Worm (Caenorhabditis elegans) whole organism, L3 larva: ENCODE measurements around the gene piki-1.
A peak's percentile ranks its signal among the peaks of the same experiment; 100 is the strongest.

Source experiments
- ZK546.5 ChIP-seq: sonication (generic microtip); optimal IDR thresholded peaks from 2 replicates; lab custom pipeline; 2017; ENCODE audit warnings: missing biosample characterization, missing genetic modification characterization
- ama-1 ChIP-seq: fragments of 150-350 bp; optimal IDR thresholded peaks from 2 replicates; lab custom pipeline; 2018
- ceh-16 ChIP-seq: sonication (generic microtip); optimal IDR thresholded peaks from 2 replicates; lab custom pipeline; 2017; ENCODE audit warnings: missing biosample characterization, missing genetic modification characterization
- ceh-82 ChIP-seq: fragments of 150-350 bp; optimal IDR thresholded peaks from 2 replicates; lab custom pipeline; 2014; ENCODE audit warnings: missing biosample characterization, missing genetic modification characterization
- daf-12 ChIP-seq: fragments of 150-350 bp; optimal IDR thresholded peaks from 2 replicates; lab custom pipeline; 2014; ENCODE audit warnings: missing biosample characterization, missing genetic modification reagents, missing genetic modification characterization
- egl-27 ChIP-seq: sonication (generic microtip); optimal IDR thresholded peaks from 4 replicates; lab custom pipeline; 2017; ENCODE audit warnings: missing biosample characterization, missing genetic modification reagents, missing genetic modification characterization
- egl-5 ChIP-seq: fragments of 150-350 bp; optimal IDR thresholded peaks from 2 replicates; lab custom pipeline; 2017; ENCODE audit warnings: missing biosample characterization, missing genetic modification reagents, missing genetic modification characterization, inconsistent platforms
- elt-1 ChIP-seq: fragments of 150-350 bp; optimal IDR thresholded peaks from 2 replicates; lab custom pipeline; 2014; ENCODE audit warnings: missing biosample characterization, missing genetic modification characterization
- elt-2 ChIP-seq: sonication (generic microtip); optimal IDR thresholded peaks from 2 replicates; lab custom pipeline; 2016; ENCODE audit warnings: missing genetic modification reagents, mild to moderate bottlenecking, missing genetic modification characterization, missing compliant biosample characterization
- eor-1 ChIP-seq, 2 experiments: fragments of 150-350 bp; optimal IDR thresholded peaks; 2 replicates each; lab custom pipeline; 2014 to 2018; ENCODE audit warnings: missing biosample characterization in 2 of 2, missing genetic modification characterization in 2 of 2
- fkh-10 ChIP-seq: sonication (generic microtip); optimal IDR thresholded peaks from 2 replicates; lab custom pipeline; 2017; ENCODE audit warnings: missing biosample characterization, missing genetic modification reagents, missing genetic modification characterization
- fos-1 ChIP-seq: fragments of 150-350 bp; optimal IDR thresholded peaks from 2 replicates; lab custom pipeline; 2014; ENCODE audit warnings: missing biosample characterization, missing genetic modification characterization
- hmg-11 ChIP-seq: sonication (generic microtip); optimal IDR thresholded peaks from 2 replicates; lab custom pipeline; 2016; ENCODE audit warnings: missing genetic modification characterization, missing compliant biosample characterization
- jun-1 ChIP-seq: fragments of 150-350 bp; optimal IDR thresholded peaks from 2 replicates; lab custom pipeline; 2014; ENCODE audit warnings: missing biosample characterization, missing genetic modification reagents, missing genetic modification characterization
- lin-39 ChIP-seq: fragments of 150-350 bp; optimal IDR thresholded peaks from 2 replicates; lab custom pipeline; 2018; ENCODE audit warnings: missing biosample characterization, missing genetic modification reagents, missing genetic modification characterization
- lsy-12 ChIP-seq: sonication (generic microtip); optimal IDR thresholded peaks from 2 replicates; lab custom pipeline; 2016; ENCODE audit warnings: mild to moderate bottlenecking, missing genetic modification characterization, missing compliant biosample characterization
- mdl-1 ChIP-seq: fragments of 150-350 bp; optimal IDR thresholded peaks from 2 replicates; lab custom pipeline; 2014; ENCODE audit warnings: missing biosample characterization, missing genetic modification characterization
- mml-1 ChIP-seq: fragments of 150-350 bp; sonication (generic microtip); optimal IDR thresholded peaks from 3 replicates; lab custom pipeline; 2014; ENCODE audit warnings: missing biosample characterization, missing genetic modification characterization
- nfya-1 ChIP-seq: sonication (generic microtip); optimal IDR thresholded peaks from 2 replicates; lab custom pipeline; 2017; ENCODE audit warnings: missing genetic modification characterization, mild to moderate bottlenecking, missing compliant biosample characterization, antibody characterized with exemption, moderate library complexity; ENCODE audit not compliant: insufficient read depth
- nhr-23 ChIP-seq: fragments of 150-350 bp; optimal IDR thresholded peaks from 2 replicates; lab custom pipeline; 2014; ENCODE audit warnings: missing biosample characterization, missing genetic modification reagents, missing genetic modification characterization
- nhr-25 ChIP-seq: sonication (generic microtip); optimal IDR thresholded peaks from 2 replicates; lab custom pipeline; 2017; ENCODE audit warnings: missing biosample characterization, missing genetic modification characterization
- nhr-28 ChIP-seq: fragments of 150-350 bp; optimal IDR thresholded peaks from 2 replicates; lab custom pipeline; 2014; ENCODE audit warnings: missing biosample characterization, missing genetic modification characterization
- nhr-67 ChIP-seq: fragments of 150-350 bp; optimal IDR thresholded peaks from 2 replicates; lab custom pipeline; 2014; ENCODE audit warnings: missing biosample characterization, missing genetic modification characterization
- nhr-77 ChIP-seq: fragments of 150-350 bp; optimal IDR thresholded peaks from 2 replicates; lab custom pipeline; 2014; ENCODE audit warnings: missing biosample characterization, missing genetic modification characterization
- pha-4 ChIP-seq: fragments of 150-350 bp; optimal IDR thresholded peaks from 2 replicates; lab custom pipeline; 2014; ENCODE audit warnings: missing biosample characterization, missing genetic modification reagents, missing genetic modification characterization
- pqm-1 ChIP-seq: fragments of 150-350 bp; optimal IDR thresholded peaks from 2 replicates; lab custom pipeline; 2017; ENCODE audit warnings: missing biosample characterization, missing genetic modification characterization, inconsistent platforms
- sea-2 ChIP-seq: fragments of 150-350 bp; sonication (generic microtip); optimal IDR thresholded peaks from 4 replicates; lab custom pipeline; 2014; ENCODE audit warnings: missing biosample characterization, missing genetic modification reagents, missing genetic modification characterization
- skn-1 ChIP-seq: fragments of 150-350 bp; optimal IDR thresholded peaks from 2 replicates; lab custom pipeline; 2014; ENCODE audit warnings: missing biosample characterization, missing genetic modification characterization
- snpc-4 ChIP-seq: fragments of 150-350 bp; optimal IDR thresholded peaks from 2 replicates; lab custom pipeline; 2014; ENCODE audit warnings: missing biosample characterization, missing genetic modification characterization
- zag-1 ChIP-seq: fragments of 150-350 bp; optimal IDR thresholded peaks from 2 replicates; lab custom pipeline; 2014; ENCODE audit warnings: missing biosample characterization, missing genetic modification characterization

piki-1 gene

DNA sequence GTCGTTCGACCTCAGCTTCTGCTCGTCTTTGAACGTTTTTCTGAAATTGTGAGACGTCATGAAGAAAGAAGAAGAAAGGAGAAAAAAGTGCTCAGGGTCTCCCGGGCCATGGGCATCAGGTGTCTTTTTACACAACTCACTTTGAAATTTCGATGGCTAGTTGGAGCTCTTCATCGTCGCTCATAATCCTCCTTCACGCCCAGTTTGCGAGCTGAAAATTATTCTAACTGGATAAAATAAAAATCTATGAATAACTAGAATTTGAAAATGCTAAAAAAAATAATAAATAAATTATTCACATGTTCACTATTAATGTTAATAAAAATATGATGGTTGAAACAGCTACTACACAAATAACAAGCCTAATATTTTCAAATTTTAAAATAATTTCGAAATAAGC, at the start of gene piki-1:
Gene piki-1, minus strand, starts transcription at position 218 of the 400 bp plus-strand sequence.
- TF ChIP-seq nhr-28 (tag; lab: Kevin White, UChicago) (no peak), elt-1 (tag; lab: Kevin White, UChicago) (no peak), mdl-1 (tag; lab: Kevin White, UChicago) (no peak), daf-12 (no peak), fos-1 (no peak)

DNA sequence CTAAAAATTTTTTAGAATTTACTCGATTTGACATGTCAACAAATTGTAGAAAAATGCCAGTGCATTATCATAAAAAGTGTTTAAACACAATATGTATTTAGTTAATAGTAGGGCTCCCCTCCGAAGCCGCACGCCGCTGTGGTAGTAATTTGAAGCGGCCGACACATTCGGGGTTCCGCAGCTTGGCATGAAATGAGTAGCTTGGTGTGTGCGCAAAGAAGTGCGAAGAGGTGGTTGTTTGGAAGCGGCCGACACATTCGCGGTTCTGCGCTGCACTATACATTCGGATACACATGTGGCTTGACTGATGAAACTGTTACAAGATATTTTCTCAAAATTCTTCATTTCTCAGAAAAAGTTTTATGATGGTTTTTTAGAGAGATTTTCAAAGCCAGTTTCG, 39.4 kb upstream of the piki-1 start:
- TF ChIP-seq nhr-23 (tag; lab: Kevin White, UChicago) (no peak), daf-12 (no peak), lsy-12 (peak; percentile 18), snpc-4 (tag; lab: Kevin White, UChicago) (peak; percentile 76)

- TF ChIP-seq skn-1 (tag; lab: Kevin White, UChicago): no peak
- peak; percentile 93 for TF ChIP-seq nhr-25 (tag; lab: Kevin White, UChicago)
Measured at ce11 chrX:15283740-15284139, 37.5 kb upstream of the piki-1 start, which contains the start of gene jud-4. Gene jud-4, plus strand, starts transcription at chrX:15284115.

DNA sequence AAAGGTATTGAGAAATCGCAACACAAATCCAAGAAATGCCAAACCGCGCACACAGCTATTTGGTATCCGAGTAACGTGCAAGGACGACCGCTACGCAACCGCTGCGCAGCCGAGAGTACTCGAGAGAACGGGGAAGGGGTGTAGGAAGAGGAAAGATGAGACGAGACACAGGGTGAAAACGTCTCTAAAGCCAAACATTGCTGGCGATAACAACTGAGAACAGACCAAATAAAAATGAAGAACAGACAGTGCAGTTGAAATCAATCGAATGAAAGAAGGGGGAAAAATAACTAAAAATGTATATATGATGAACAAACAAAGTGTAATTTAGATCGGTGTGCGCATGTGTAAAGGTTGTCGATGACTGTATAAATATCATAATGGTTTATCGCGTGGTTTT, 35.0 kb upstream of the piki-1 start:
- TF ChIP-seq nhr-23 (tag; lab: Kevin White, UChicago) (peak; percentile 63), nhr-25 (tag; lab: Kevin White, UChicago) (peak; percentile 60), daf-12 (no peak), elt-2 (tag; lab: Kevin White, UChicago) (peak; percentile 33), skn-1 (tag; lab: Kevin White, UChicago) (no peak), eor-1 (tag; optimal IDR thresholded peaks at IDR 0.05; lab: Kevin White, UChicago) (no peak), ama-1 (no peak), egl-27 (peak; percentile 4), nfya-1 (tag; lab: Kevin White, UChicago) (peak; percentile 45), egl-5 (tag; lab: Kevin White, UChicago) (peak; percentile 24), hmg-11 (tag; lab: Kevin White, UChicago) (peak; percentile 30), ZK546.5 (tag; lab: Kevin White, UChicago) (no peak), lin-39 (tag; lab: Kevin White, UChicago) (peak; percentile 88), pqm-1 (peak; percentile 23), pha-4 (peak; percentile 79)

DNA sequence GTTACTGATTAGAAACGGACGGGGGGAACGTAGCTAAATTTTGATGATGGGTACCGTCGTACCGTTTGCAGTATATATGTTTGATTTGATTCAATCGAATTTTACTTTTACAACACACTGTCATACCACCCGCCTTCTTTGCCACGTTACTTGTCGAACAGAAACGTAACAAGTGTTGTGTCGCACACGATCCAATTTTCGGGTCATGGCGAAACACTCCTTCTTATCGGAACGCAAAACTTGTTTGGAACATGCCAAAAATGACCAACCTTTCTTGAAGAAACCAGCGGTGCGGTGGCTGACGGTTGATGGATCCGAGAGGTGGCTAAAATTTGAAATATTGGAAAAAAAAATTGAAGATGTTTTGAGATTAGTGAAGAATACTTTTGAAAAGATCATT, 34.1 kb upstream of the piki-1 start:
- TF ChIP-seq nhr-25 (tag; lab: Kevin White, UChicago) (peak; percentile 68), nhr-23 (tag; lab: Kevin White, UChicago) (peak; percentile 62), zag-1 (tag; lab: Kevin White, UChicago) (no peak), sea-2 (GFP tag; lab: Kevin White, UChicago) (no peak)

- TF ChIP-seq elt-2 (tag; lab: Kevin White, UChicago): peak; percentile 35
- no peak for TF ChIP-seq ceh-16 (tag; lab: Kevin White, UChicago)
- TF ChIP-seq jun-1 (tag; lab: Kevin White, UChicago): peak; percentile 63
- TF ChIP-seq nhr-67 (tag; lab: Kevin White, UChicago): no peak
- TF ChIP-seq pha-4: peak; percentile 80
- no peak for TF ChIP-seq mml-1 (tag; lab: Kevin White, UChicago)
- TF ChIP-seq nhr-25 (tag; lab: Kevin White, UChicago): peak; percentile 23
- TF ChIP-seq fkh-10 (GFP tag; lab: Kevin White, UChicago): no peak
- peak; percentile 25 for TF ChIP-seq nhr-77
- no peak for TF ChIP-seq ceh-82 (tag; lab: Kevin White, UChicago)
- TF ChIP-seq, all 47 proteins: peak for 5
Measured at ce11 chrX:15279301-15279700, 33.1 kb upstream of the piki-1 start.

- TF ChIP-seq ZK546.5 (tag; lab: Kevin White, UChicago) (no peak), ama-1 (no peak), snpc-4 (tag; lab: Kevin White, UChicago) (peak; percentile 70)
- TF ChIP-seq, all 47 proteins: peak for 1
Measured at ce11 chrX:15278593-15278992, 32.4 kb upstream of the piki-1 start.
